Worm (Caenorhabditis elegans) whole organism, L1 larva: ENCODE data around the gene R02D5.8.

ENCODE experiments used
- C04F5.9 ChIP-seq: sonication (generic microtip); optimal IDR thresholded peaks from 2 replicates; lab custom pipeline; 2016; ENCODE audit warnings: missing genetic modification characterization, missing compliant biosample characterization
- C34B4.2 ChIP-seq: sonication (generic microtip); optimal IDR thresholded peaks from 2 replicates; lab custom pipeline; 2017; ENCODE audit warnings: mild to moderate bottlenecking, missing genetic modification characterization, missing compliant biosample characterization
- aha-1 ChIP-seq: fragments of 150-350 bp; optimal IDR thresholded peaks from 2 replicates; lab custom pipeline; 2014; ENCODE audit warnings: missing biosample characterization, missing genetic modification characterization
- blmp-1 ChIP-seq: fragments of 150-350 bp; optimal IDR thresholded peaks from 2 replicates; lab custom pipeline; 2014; ENCODE audit warnings: missing biosample characterization, missing genetic modification characterization
- dpl-1 ChIP-seq, 3 experiments: fragments of 150-350 bp in 2 of 3; sonication (generic microtip) in 1 of 3; optimal IDR thresholded peaks; 2 replicates each; lab custom pipeline; 2014 to 2017; ENCODE audit warnings: missing biosample characterization in 3 of 3, missing genetic modification characterization in 3 of 3, missing genetic modification reagents in 3 of 3
- efl-1 ChIP-seq, 4 experiments: fragments of 150-350 bp; optimal IDR thresholded peaks in 3 of 4; peaks in 1 of 4; 1 replicate in 1 of 4; 2 replicates in 3 of 4; lab custom pipeline; 2014; ENCODE audit warnings: missing biosample characterization in 2 of 4, missing genetic modification characterization in 2 of 4, missing genetic modification reagents in 2 of 4
- egl-13 ChIP-seq: sonication (generic microtip); optimal IDR thresholded peaks from 2 replicates; lab custom pipeline; 2016; ENCODE audit warnings: missing genotype, missing genetic modification reagents, missing genetic modification characterization, missing compliant biosample characterization
- egl-27 ChIP-seq, 2 experiments: fragments of 150-350 bp in 1 of 2; sonication (generic microtip); optimal IDR thresholded peaks; 3 replicates each; lab custom pipeline; 2017 to 2018; ENCODE audit warnings: missing biosample characterization in 2 of 2, missing genetic modification characterization in 2 of 2, missing genetic modification reagents in 2 of 2
- elt-3 ChIP-seq, 6 experiments: fragments of 150-350 bp in 1 of 6; sonication (generic microtip); optimal IDR thresholded peaks; 2 replicates each; lab custom pipeline; 2017 to 2018; ENCODE audit warnings: missing biosample characterization in 6 of 6, missing genetic modification characterization in 6 of 6, inconsistent platforms in 1 of 6
- fkh-10 ChIP-seq: sonication (generic microtip); optimal IDR thresholded peaks from 2 replicates; lab custom pipeline; 2017; ENCODE audit warnings: missing biosample characterization, missing genetic modification reagents, missing genetic modification characterization
- fkh-4 ChIP-seq: sonication (generic microtip); optimal IDR thresholded peaks from 2 replicates; lab custom pipeline; 2016; ENCODE audit warnings: missing compliant biosample characterization, missing genetic modification characterization, borderline replicate concordance
- fos-1 ChIP-seq: fragments of 150-350 bp; optimal IDR thresholded peaks from 2 replicates; lab custom pipeline; 2014; ENCODE audit warnings: missing biosample characterization, missing genetic modification characterization
- irx-1 ChIP-seq: sonication (generic microtip); optimal IDR thresholded peaks from 2 replicates; lab custom pipeline; 2016; ENCODE audit warnings: missing genetic modification characterization, missing compliant biosample characterization
- isw-1 ChIP-seq: fragments of 200-800 bp; sonication (Bioruptor generic); IDR thresholded peaks from 2 replicates; pipeline ENCODE4 v1.3.6; 2022; ENCODE audit warnings: missing genetic modification characterization, missing compliant biosample characterization
- jun-1 ChIP-seq: fragments of 150-350 bp; optimal IDR thresholded peaks from 2 replicates; lab custom pipeline; 2014; ENCODE audit warnings: missing biosample characterization, missing genetic modification reagents, missing genetic modification characterization
- lin-14 ChIP-seq: fragments of 200-800 bp; sonication (Bioruptor generic); optimal IDR thresholded peaks from 2 replicates; lab custom pipeline; 2018; ENCODE audit warnings: mild to moderate bottlenecking, missing genetic modification characterization, moderate library complexity, missing compliant biosample characterization
- lin-35 ChIP-seq, 2 experiments: fragments of 150-350 bp; optimal IDR thresholded peaks; 2 replicates each; lab custom pipeline; 2014; ENCODE audit warnings: missing biosample characterization in 2 of 2, missing genetic modification characterization in 2 of 2, missing genetic modification reagents in 2 of 2
- lin-39 ChIP-seq: fragments of 150-350 bp; optimal IDR thresholded peaks from 2 replicates; lab custom pipeline; 2014; ENCODE audit warnings: missing biosample characterization, missing genetic modification reagents, missing genetic modification characterization
- lir-3 ChIP-seq: sonication (generic microtip); optimal IDR thresholded peaks from 2 replicates; lab custom pipeline; 2016; ENCODE audit warnings: mild to moderate bottlenecking, missing genetic modification characterization, moderate library complexity, missing compliant biosample characterization; ENCODE audit not compliant: poor library complexity
- lsy-2 ChIP-seq, 2 experiments: fragments of 150-350 bp; optimal IDR thresholded peaks; 2 replicates each; lab custom pipeline; 2014; ENCODE audit warnings: missing biosample characterization in 2 of 2, missing genetic modification characterization in 2 of 2
- nhr-84 ChIP-seq: sonication (generic microtip); optimal IDR thresholded peaks from 2 replicates; lab custom pipeline; 2017; ENCODE audit warnings: missing biosample characterization, missing genetic modification characterization
- nhr-85 ChIP-seq: sonication (generic microtip); peaks from one replicate; lab custom pipeline; 2016; ENCODE audit warnings: missing genetic modification characterization, inconsistent platforms, missing compliant biosample characterization
- pag-3 ChIP-seq: sonication (generic microtip); optimal IDR thresholded peaks from 2 replicates; lab custom pipeline; 2017; ENCODE audit warnings: missing genetic modification characterization, mild to moderate bottlenecking, missing compliant biosample characterization, antibody characterized with exemption, borderline replicate concordance; ENCODE audit not compliant: insufficient read depth
- rnt-1 ChIP-seq: sonication (generic microtip); optimal IDR thresholded peaks from 2 replicates; lab custom pipeline; 2016; ENCODE audit warnings: mild to moderate bottlenecking, missing genetic modification characterization, moderate library complexity, missing compliant biosample characterization
- sox-4 ChIP-seq: sonication (generic microtip); optimal IDR thresholded peaks from 2 replicates; lab custom pipeline; 2016; ENCODE audit warnings: missing genetic modification characterization, missing compliant biosample characterization
- unc-30 ChIP-seq: sonication (generic microtip); optimal IDR thresholded peaks from 2 replicates; lab custom pipeline; 2017; ENCODE audit warnings: missing biosample characterization, missing genetic modification characterization
- unc-98 ChIP-seq: fragments of 200-800 bp; sonication (Bioruptor generic); IDR thresholded peaks from 2 replicates; pipeline ENCODE4 v1.3.6; 2022; ENCODE audit warnings: missing genetic modification characterization, missing compliant biosample characterization
- vab-15 ChIP-seq: sonication (generic microtip); optimal IDR thresholded peaks from 2 replicates; lab custom pipeline; 2017; ENCODE audit warnings: missing genotype, mild to moderate bottlenecking, missing genetic modification characterization, missing compliant biosample characterization
- zag-1 ChIP-seq: fragments of 150-350 bp; optimal IDR thresholded peaks from 2 replicates; lab custom pipeline; 2014; ENCODE audit warnings: missing biosample characterization, missing genetic modification characterization
- zip-4 ChIP-seq: fragments of 200-800 bp; sonication (Bioruptor generic); optimal IDR thresholded peaks from 2 replicates; lab custom pipeline; 2018; ENCODE audit warnings: mild to moderate bottlenecking, missing genetic modification characterization, moderate library complexity, missing compliant biosample characterization

The R02D5.8 gene

DNA sequence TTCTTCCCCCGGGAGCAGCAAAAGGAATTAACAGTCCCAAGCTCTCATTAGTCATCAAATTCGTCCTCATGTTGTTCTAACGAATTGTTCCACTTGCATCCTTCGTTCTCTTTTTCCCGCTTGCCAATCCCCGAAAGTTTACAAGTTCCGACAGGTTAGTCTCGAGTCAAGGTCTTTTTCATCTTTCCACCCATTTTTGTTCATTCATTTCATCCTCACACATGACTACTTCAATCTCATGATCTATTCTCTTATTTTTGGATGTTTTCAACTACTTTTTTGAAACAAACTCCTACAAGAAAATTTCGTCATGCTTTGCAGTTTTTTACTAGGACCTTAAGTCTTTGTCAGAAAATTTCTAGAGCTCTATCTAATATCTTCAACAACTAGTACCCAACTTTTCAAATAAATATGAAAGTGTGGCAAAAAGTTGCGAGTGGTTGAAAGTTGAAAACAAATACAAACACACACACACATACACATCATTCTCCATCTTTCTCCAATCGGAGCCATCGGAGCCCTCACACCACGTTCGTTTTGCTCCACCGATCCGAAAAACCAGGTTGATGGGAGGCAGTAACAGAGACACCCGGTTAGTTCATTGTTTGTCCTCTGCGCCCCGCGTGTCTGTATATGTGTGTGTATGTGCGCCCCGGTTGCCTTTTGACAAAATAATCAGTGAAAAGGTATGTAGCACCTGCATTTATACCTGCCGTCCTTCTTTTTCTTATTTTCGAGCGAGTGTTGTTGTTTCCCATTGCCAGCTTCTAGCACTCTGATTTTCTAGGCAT is 19.9 kb downstream of the R02D5.8 start (continued):
- TF ChIP-seq lin-14 (GFP tag; lab: Kevin White, UChicago) (peak; percentile 59), lin-35 (GFP tag; optimal IDR thresholded peaks at IDR 0.05; lab: Kevin White, UChicago) (peak in 1 of 2 experiments; percentile 46), dpl-1 (GFP tag; optimal IDR thresholded peaks at IDR 0.05; lab: Kevin White, UChicago) (no peak), aha-1 (tag; lab: Kevin White, UChicago) (no peak), nhr-85 (tag; lab: Kevin White, UChicago) (peak; percentile 83), pag-3 (no peak), isw-1 (GFP tag; lab: Robert Waterston, UW) (no peak), lir-3 (tag; lab: Kevin White, UChicago) (no peak), rnt-1 (no peak), C04F5.9 (tag; lab: Kevin White, UChicago) (no peak), fkh-10 (no peak), egl-27 (tag; optimal IDR thresholded peaks at IDR 0.05; lab: Kevin White, UChicago) (no peak), lsy-2 (tag; optimal IDR thresholded peaks at IDR 0.05; lab: Kevin White, UChicago) (peak in 1 of 2 experiments; percentile 22), vab-15 (tag; lab: Kevin White, UChicago) (no peak), sox-4 (tag; lab: Kevin White, UChicago) (no peak), irx-1 (tag; lab: Kevin White, UChicago) (no peak), zip-4 (GFP tag; lab: Kevin White, UChicago) (no peak), fkh-4 (tag; lab: Kevin White, UChicago) (no peak), fos-1 (tag; lab: Kevin White, UChicago) (no peak)

DNA sequence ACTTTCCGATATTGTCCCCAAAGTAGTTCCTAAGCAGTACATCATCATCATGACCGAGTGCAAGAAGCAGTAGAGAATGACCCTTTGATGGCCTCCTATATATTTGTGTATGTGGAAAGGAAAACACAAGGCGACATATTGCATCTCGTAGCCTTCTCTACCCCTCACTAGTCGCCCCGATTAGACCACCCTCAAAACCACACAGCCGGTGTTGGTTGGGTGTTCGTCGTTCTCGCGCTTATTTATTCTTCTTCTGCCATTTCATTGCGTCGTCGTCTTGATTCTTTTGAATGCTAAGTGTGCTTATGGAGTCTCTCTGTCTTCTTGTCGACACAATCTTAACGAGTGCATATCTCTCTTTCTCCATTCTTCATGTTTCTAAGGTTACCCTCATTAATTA is 21.0 kb downstream of the R02D5.8 start:
- TF ChIP-seq blmp-1 (peak; percentile 2), nhr-84 (tag; lab: Kevin White, UChicago) (no peak), efl-1 (optimal IDR thresholded peaks at IDR 0.05; lab: Kevin White, UChicago) (no peak), efl-1 (GFP tag; optimal IDR thresholded peaks at IDR 0.05 in 1 of 2; lab: Kevin White, UChicago) (peak in 1 of 2 experiments; percentile 50), zag-1 (tag; lab: Kevin White, UChicago) (no peak), fkh-10 (no peak), egl-27 (tag; optimal IDR thresholded peaks at IDR 0.05; lab: Kevin White, UChicago) (no peak), elt-3 (tag; optimal IDR thresholded peaks at IDR 0.05; lab: Kevin White, UChicago) (no peak), unc-98 (GFP tag; lab: Robert Waterston, UW) (no peak)

DNA sequence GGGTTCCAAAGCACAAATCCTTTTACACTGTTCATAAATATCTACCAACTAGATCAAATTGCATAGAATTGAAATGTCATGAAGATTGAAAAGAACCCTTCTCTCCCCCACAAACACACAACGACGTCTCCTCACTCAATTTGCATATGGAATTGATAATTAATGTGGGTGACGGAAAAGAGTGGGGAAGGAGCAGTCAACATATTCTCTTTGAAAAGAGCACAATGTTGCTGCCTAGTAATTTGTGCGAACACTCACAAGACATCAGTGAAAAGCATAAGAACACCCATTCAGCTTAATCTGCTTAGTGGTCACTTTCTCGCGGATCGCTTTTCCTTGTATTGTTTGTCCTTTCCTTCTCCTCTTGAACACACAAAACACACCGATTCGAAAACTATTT is 22.7 kb downstream of the R02D5.8 start:
- TF ChIP-seq irx-1 (tag; lab: Kevin White, UChicago) = no peak
- TF ChIP-seq egl-13 (tag; lab: Kevin White, UChicago) = no peak
- TF ChIP-seq jun-1 (tag; lab: Kevin White, UChicago) = no peak
- peak; percentile 34 for TF ChIP-seq nhr-85 (tag; lab: Kevin White, UChicago)

DNA sequence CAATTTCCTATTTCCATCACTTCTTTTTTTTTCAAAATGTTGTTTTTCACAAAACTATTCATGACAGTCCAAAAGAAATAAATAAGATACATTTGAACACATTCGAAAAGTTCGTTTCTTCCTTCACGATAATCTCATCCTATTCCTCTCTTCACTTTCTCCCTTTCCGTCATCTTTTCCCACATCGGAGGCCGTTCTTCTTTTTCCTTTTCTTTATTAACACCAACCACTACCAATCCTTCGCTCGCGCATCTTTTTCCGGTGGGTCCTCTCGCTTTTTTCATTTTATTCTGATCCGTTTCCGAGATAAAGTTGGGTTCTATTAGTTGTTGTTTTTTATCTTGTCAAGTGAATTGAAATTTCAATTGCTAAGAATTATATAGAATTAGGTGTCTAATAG is 23.7 kb downstream of the R02D5.8 start:
- TF ChIP-seq lin-14 (GFP tag; lab: Kevin White, UChicago) (peak; percentile 51), unc-30 (tag; lab: Kevin White, UChicago) (no peak), blmp-1 (peak; percentile 94)

DNA sequence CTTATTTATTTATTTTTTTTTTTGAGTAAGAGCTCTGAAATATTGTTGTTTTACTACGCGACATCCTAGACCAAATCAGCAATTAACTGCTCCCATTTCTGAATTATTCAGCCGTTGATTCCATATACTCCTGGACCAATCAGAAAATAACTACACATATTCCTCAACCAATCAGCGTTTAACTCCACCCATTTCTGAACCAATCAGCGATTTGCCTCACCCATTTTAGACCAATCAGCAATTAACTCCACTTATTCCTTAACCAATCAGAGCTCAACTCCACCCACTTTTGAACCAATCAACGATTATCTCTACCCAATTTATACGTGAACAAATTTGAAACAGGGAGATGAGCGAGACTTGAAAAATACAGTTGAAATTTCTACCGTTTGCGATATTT is 25.5 kb downstream of the R02D5.8 start:
- TF ChIP-seq lin-39 (tag; lab: Kevin White, UChicago) = no peak
- no peak for TF ChIP-seq C34B4.2 (tag; lab: Kevin White, UChicago)
